Worm (Caenorhabditis elegans) whole organism, mixed stage, embryonic: ENCODE measurements around the gene K08D8.5.

ENCODE experiments used
- bed-3 ChIP-seq: fragments of 200-800 bp; sonication (Bioruptor generic); optimal IDR thresholded peaks from 3 replicates; lab custom pipeline; 2018; ENCODE audit warnings: mild to moderate bottlenecking, missing genetic modification characterization, moderate library complexity, missing compliant biosample characterization
- ceh-83 ChIP-seq: fragments of 200-800 bp; sonication (Bioruptor generic); optimal IDR thresholded peaks from 2 replicates; lab custom pipeline; 2018; ENCODE audit warnings: mild to moderate bottlenecking, missing genetic modification characterization, missing compliant biosample characterization
- ces-1 ChIP-seq: fragments of 150-350 bp; optimal IDR thresholded peaks from 2 replicates; lab custom pipeline; 2014; ENCODE audit warnings: missing biosample characterization, missing genetic modification reagents, missing genetic modification characterization
- elt-3 ChIP-seq: fragments of 150-350 bp; optimal IDR thresholded peaks from 2 replicates; lab custom pipeline; 2014; ENCODE audit warnings: missing biosample characterization, missing genetic modification characterization
- lin-13 ChIP-seq: fragments of 150-350 bp; optimal IDR thresholded peaks from 2 replicates; lab custom pipeline; 2014; ENCODE audit warnings: missing biosample characterization, missing genetic modification characterization
- mep-1 ChIP-seq: fragments of 150-350 bp; optimal IDR thresholded peaks from 2 replicates; lab custom pipeline; 2017; ENCODE audit warnings: missing biosample characterization, missing genetic modification reagents, missing genetic modification characterization, inconsistent platforms
- nhr-28 ChIP-seq: fragments of 150-350 bp; optimal IDR thresholded peaks from 2 replicates; lab custom pipeline; 2014; ENCODE audit warnings: missing biosample characterization, missing genetic modification characterization
- snpc-4 ChIP-seq: fragments of 150-350 bp; optimal IDR thresholded peaks from 2 replicates; lab custom pipeline; 2014; ENCODE audit warnings: missing biosample characterization, missing genetic modification characterization
- sptf-1 ChIP-seq: sonication (generic microtip); optimal IDR thresholded peaks from 2 replicates; lab custom pipeline; 2017; ENCODE audit warnings: mild to moderate bottlenecking, missing genetic modification characterization, moderate library complexity, missing compliant biosample characterization
- unc-62 ChIP-seq: fragments of 150-350 bp; optimal IDR thresholded peaks from 2 replicates; lab custom pipeline; 2014; ENCODE audit warnings: missing biosample characterization, missing genetic modification reagents, missing genetic modification characterization
- zip-8 ChIP-seq: fragments of 150-350 bp; optimal IDR thresholded peaks from 2 replicates; lab custom pipeline; 2014; ENCODE audit warnings: missing biosample characterization, missing genetic modification characterization
- ztf-11 ChIP-seq: fragments of 150-350 bp; optimal IDR thresholded peaks from 2 replicates; lab custom pipeline; 2014; ENCODE audit warnings: missing biosample characterization, missing genetic modification characterization

DNA sequence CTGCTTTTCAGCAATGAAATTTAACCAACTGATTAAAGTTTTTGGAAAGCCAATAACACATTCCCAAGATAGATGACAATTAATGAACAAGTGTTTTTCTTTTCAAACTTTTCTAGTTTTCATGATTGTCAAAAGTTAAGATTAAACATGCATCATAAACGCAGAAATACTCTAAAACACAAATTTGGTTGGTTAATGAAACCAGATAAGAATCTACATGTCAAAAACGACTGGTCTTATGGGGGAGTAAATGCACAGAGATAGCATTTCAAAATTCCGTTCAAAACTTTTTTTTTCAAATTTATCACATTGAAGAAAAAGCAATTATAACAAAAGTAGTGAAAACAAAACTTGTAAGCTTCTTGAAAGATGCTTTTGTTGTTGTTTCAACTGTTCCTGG lies 8.2 kb downstream of the K08D8.5 start:
- TF ChIP-seq bed-3 (GFP tag; lab: Kevin White, UChicago) (no peak), unc-62 (GFP tag; lab: Kevin White, UChicago) (no peak), nhr-28 (tag; lab: Kevin White, UChicago) (no peak), elt-3 (tag; lab: Kevin White, UChicago) (no peak), mep-1 (no peak), zip-8 (tag; lab: Kevin White, UChicago) (no peak), ztf-11 (tag; lab: Kevin White, UChicago) (no peak), snpc-4 (tag; lab: Kevin White, UChicago) (no peak), ces-1 (no peak), lin-13 (tag; lab: Kevin White, UChicago) (no peak), sptf-1 (tag; lab: Kevin White, UChicago) (no peak), ceh-83 (GFP tag; lab: Kevin White, UChicago) (no peak)
